Worm (Caenorhabditis elegans) whole organism, late embryonic: Measurements from ENCODE around the gene T27E4.5.

Experiments used
- C08G9.2 ChIP-seq: sonication (generic microtip); optimal IDR thresholded peaks from 2 replicates; lab custom pipeline; 2016; ENCODE audit warnings: mild to moderate bottlenecking, missing genetic modification characterization, moderate library complexity, missing compliant biosample characterization
- C38D4.7 ChIP-seq: fragments of 200-800 bp; sonication (Bioruptor generic); optimal IDR thresholded peaks from 2 replicates; lab custom pipeline; 2018; ENCODE audit warnings: mild to moderate bottlenecking, missing genetic modification characterization, moderate library complexity, missing compliant biosample characterization
- F13H6.1 ChIP-seq: sonication (generic microtip); optimal IDR thresholded peaks from 2 replicates; lab custom pipeline; 2016; ENCODE audit warnings: missing genetic modification characterization, missing compliant biosample characterization
- K02D7.2 ChIP-seq: sonication (generic microtip); optimal IDR thresholded peaks from 2 replicates; lab custom pipeline; 2017; ENCODE audit warnings: mild to moderate bottlenecking, missing genetic modification characterization, missing compliant biosample characterization
- T23F11.4 ChIP-seq: fragments of 200-800 bp; sonication (Bioruptor generic); optimal IDR thresholded peaks from 2 replicates; lab custom pipeline; 2018; ENCODE audit warnings: mild to moderate bottlenecking, missing genetic modification characterization, missing compliant biosample characterization
- Y22D7AL.16 ChIP-seq: sonication (generic microtip); optimal IDR thresholded peaks from 2 replicates; lab custom pipeline; 2016; ENCODE audit warnings: missing genetic modification characterization, missing compliant biosample characterization
- ahr-1 ChIP-seq: sonication (generic microtip); optimal IDR thresholded peaks from 2 replicates; lab custom pipeline; 2016; ENCODE audit warnings: missing genetic modification characterization, missing compliant biosample characterization
- ama-1 ChIP-seq: fragments of 150-350 bp; optimal IDR thresholded peaks from 2 replicates; lab custom pipeline; 2014
- ceh-18 ChIP-seq: sonication (generic microtip); optimal IDR thresholded peaks from 2 replicates; lab custom pipeline; 2016; ENCODE audit warnings: missing genetic modification characterization, missing compliant biosample characterization
- ceh-19 ChIP-seq: fragments of 200-800 bp; sonication (Bioruptor generic); optimal IDR thresholded peaks from 2 replicates; lab custom pipeline; 2018; ENCODE audit warnings: mild to moderate bottlenecking, missing genetic modification characterization, missing compliant biosample characterization
- ceh-2 ChIP-seq: sonication (generic microtip); optimal IDR thresholded peaks from 2 replicates; lab custom pipeline; 2016; ENCODE audit warnings: missing genotype, missing genetic modification characterization, missing compliant biosample characterization
- ceh-22 ChIP-seq: sonication (generic microtip); optimal IDR thresholded peaks from 2 replicates; lab custom pipeline; 2017; ENCODE audit warnings: missing biosample characterization, missing genetic modification characterization
- ceh-24 ChIP-seq: sonication (generic microtip); optimal IDR thresholded peaks from 2 replicates; lab custom pipeline; 2016; ENCODE audit warnings: mild to moderate bottlenecking, missing genetic modification characterization, missing compliant biosample characterization
- ceh-30 ChIP-seq: fragments of 150-350 bp; optimal IDR thresholded peaks from 2 replicates; lab custom pipeline; 2014; ENCODE audit warnings: missing biosample characterization, missing genetic modification characterization
- ceh-31 ChIP-seq: sonication (generic microtip); optimal IDR thresholded peaks from 2 replicates; lab custom pipeline; 2016; ENCODE audit warnings: missing genetic modification characterization, missing compliant biosample characterization
- ceh-45 ChIP-seq: fragments of 200-800 bp; sonication (Bioruptor generic); IDR thresholded peaks from 2 replicates; pipeline ENCODE4 v1.3.6; 2022; ENCODE audit warnings: missing genetic modification reagents, missing genetic modification characterization, missing compliant biosample characterization
- ceh-48 ChIP-seq: sonication (generic microtip); optimal IDR thresholded peaks from 2 replicates; lab custom pipeline; 2016; ENCODE audit warnings: missing genetic modification characterization, inconsistent platforms, missing compliant biosample characterization
- ceh-9 ChIP-seq: sonication (generic microtip); optimal IDR thresholded peaks from 2 replicates; lab custom pipeline; 2016; ENCODE audit warnings: mild to moderate bottlenecking, missing genetic modification characterization, inconsistent platforms, missing compliant biosample characterization
- che-1 ChIP-seq: sonication (generic microtip); optimal IDR thresholded peaks from 2 replicates; lab custom pipeline; 2016; ENCODE audit warnings: mild to moderate bottlenecking, missing genetic modification characterization, missing compliant biosample characterization
- dve-1 ChIP-seq: sonication (generic microtip); optimal IDR thresholded peaks from 2 replicates; lab custom pipeline; 2017; ENCODE audit warnings: antibody characterized with exemption, mild to moderate bottlenecking, missing genetic modification characterization, missing compliant biosample characterization
- fax-1 ChIP-seq: sonication (generic microtip); optimal IDR thresholded peaks from 2 replicates; lab custom pipeline; 2016; ENCODE audit warnings: missing genotype, missing genetic modification characterization, missing compliant biosample characterization
- gmeb-2 ChIP-seq: sonication (generic microtip); optimal IDR thresholded peaks from 2 replicates; lab custom pipeline; 2016; ENCODE audit warnings: missing genetic modification characterization, inconsistent platforms, missing compliant biosample characterization
- hlh-30 ChIP-seq: sonication (generic microtip); optimal IDR thresholded peaks from 2 replicates; lab custom pipeline; 2017; ENCODE audit warnings: antibody characterized with exemption, missing genetic modification characterization, missing compliant biosample characterization; ENCODE audit not compliant: insufficient read depth
- hlh-6 ChIP-seq: sonication (generic microtip); optimal IDR thresholded peaks from 2 replicates; lab custom pipeline; 2016; ENCODE audit warnings: missing genotype, missing genetic modification characterization, missing compliant biosample characterization
- lin-11 ChIP-seq: fragments of 200-800 bp; sonication (Bioruptor generic); optimal IDR thresholded peaks from 2 replicates; lab custom pipeline; 2018; ENCODE audit warnings: mild to moderate bottlenecking, missing genetic modification characterization, missing compliant biosample characterization
- madf-2 ChIP-seq: sonication (generic microtip); optimal IDR thresholded peaks from 2 replicates; lab custom pipeline; 2017; ENCODE audit warnings: missing genetic modification characterization, missing compliant biosample characterization
- mec-3 ChIP-seq: sonication (generic microtip); optimal IDR thresholded peaks from 2 replicates; lab custom pipeline; 2016; ENCODE audit warnings: borderline replicate concordance, missing genetic modification characterization, missing compliant biosample characterization
- nfya-1 ChIP-seq: sonication (generic microtip); optimal IDR thresholded peaks from 2 replicates; lab custom pipeline; 2017; ENCODE audit warnings: missing genetic modification characterization, mild to moderate bottlenecking, missing compliant biosample characterization, antibody characterized with exemption, moderate library complexity
- nhr-232 ChIP-seq: sonication (generic microtip); optimal IDR thresholded peaks from 2 replicates; lab custom pipeline; 2016; ENCODE audit warnings: missing genetic modification characterization, missing compliant biosample characterization
- pat-9 ChIP-seq: fragments of 200-800 bp; sonication (Bioruptor generic); optimal IDR thresholded peaks from 2 replicates; lab custom pipeline; 2018; ENCODE audit warnings: mild to moderate bottlenecking, missing genetic modification characterization, moderate library complexity, missing compliant biosample characterization
- pha-4 ChIP-seq: fragments of 150-350 bp; optimal IDR thresholded peaks from 2 replicates; lab custom pipeline; 2018; ENCODE audit warnings: missing biosample characterization, missing genetic modification reagents, missing genetic modification characterization
- pqm-1 ChIP-seq: sonication (generic microtip); optimal IDR thresholded peaks from 2 replicates; lab custom pipeline; 2016; ENCODE audit warnings: missing genetic modification characterization, missing compliant biosample characterization
- ref-2 ChIP-seq: sonication (generic microtip); optimal IDR thresholded peaks from 2 replicates; lab custom pipeline; 2016; ENCODE audit warnings: missing genetic modification characterization, missing compliant biosample characterization
- rnt-1 ChIP-seq: sonication (generic microtip); optimal IDR thresholded peaks from 2 replicates; lab custom pipeline; 2016; ENCODE audit warnings: missing genetic modification characterization, missing compliant biosample characterization
- sox-4 ChIP-seq: sonication (generic microtip); optimal IDR thresholded peaks from 2 replicates; lab custom pipeline; 2017; ENCODE audit warnings: mild to moderate bottlenecking, missing genetic modification characterization, inconsistent platforms, missing compliant biosample characterization
- ttx-3 ChIP-seq: sonication (generic microtip); optimal IDR thresholded peaks from 2 replicates; lab custom pipeline; 2016; ENCODE audit warnings: missing genetic modification reagents, missing genetic modification characterization, missing compliant biosample characterization
- unc-3 ChIP-seq, 2 experiments: fragments of 200-800 bp in 1 of 2; sonication (Bioruptor generic) in 1 of 2; sonication (generic microtip) in 1 of 2; conservative IDR thresholded peaks in 1 of 2; optimal IDR thresholded peaks in 1 of 2; 2 replicates each; pipeline versions ENCODE4 v1.3.6 to Lab custom; 2016 to 2022; ENCODE audit warnings: missing compliant biosample characterization in 2 of 2, missing genetic modification characterization in 2 of 2, missing genetic modification reagents in 1 of 2
- unc-42 ChIP-seq: sonication (generic microtip); optimal IDR thresholded peaks from 2 replicates; lab custom pipeline; 2016; ENCODE audit warnings: missing genotype, missing genetic modification characterization, missing compliant biosample characterization
- unc-86 ChIP-seq: sonication (generic microtip); optimal IDR thresholded peaks from 2 replicates; lab custom pipeline; 2016; ENCODE audit warnings: missing genetic modification characterization, missing compliant biosample characterization
- zip-5 ChIP-seq: sonication (generic microtip); optimal IDR thresholded peaks from 2 replicates; lab custom pipeline; 2016; ENCODE audit warnings: missing genetic modification characterization, missing compliant biosample characterization
- ztf-16 ChIP-seq: sonication (generic microtip); optimal IDR thresholded peaks from 2 replicates; lab custom pipeline; 2017; ENCODE audit warnings: missing genetic modification characterization, missing compliant biosample characterization

Gene T27E4.5

DNA sequence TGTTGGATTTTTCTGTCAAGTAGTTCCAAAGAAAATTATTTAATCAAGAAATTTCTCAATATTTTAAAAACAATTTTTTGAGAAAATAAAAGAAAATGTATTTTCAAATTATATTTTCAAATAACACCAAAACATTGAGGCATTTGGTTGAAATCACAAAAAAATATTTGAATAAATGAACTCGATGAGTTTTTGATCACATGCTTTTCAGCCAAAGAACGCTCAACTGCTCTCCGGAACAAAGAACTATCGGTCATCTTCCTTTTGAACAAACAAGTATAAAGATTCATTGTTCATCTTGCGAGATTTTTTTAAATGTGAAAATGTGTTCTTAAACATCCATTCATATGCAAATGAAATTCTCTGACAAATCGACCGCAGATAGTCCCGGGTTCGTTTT is 25.4 kb upstream of the T27E4.5 start:
- TF ChIP-seq che-1 (tag; lab: Kevin White, UChicago) (no peak), sox-4 (tag; lab: Kevin White, UChicago) (no peak), madf-2 (tag; lab: Kevin White, UChicago) (no peak), ahr-1 (no peak), ceh-18 (no peak), ceh-31 (no peak), pqm-1 (no peak), ceh-22 (tag; lab: Kevin White, UChicago) (no peak), fax-1 (tag; lab: Kevin White, UChicago) (no peak), ceh-48 (tag; lab: Kevin White, UChicago) (no peak), unc-42 (tag; lab: Kevin White, UChicago) (no peak), gmeb-2 (tag; lab: Kevin White, UChicago) (no peak), K02D7.2 (tag; lab: Kevin White, UChicago) (no peak), ceh-2 (tag; lab: Kevin White, UChicago) (no peak), C08G9.2 (no peak), Y22D7AL.16 (tag; lab: Kevin White, UChicago) (no peak)
- TF ChIP-seq, all 69 proteins: peak for 0

ce11 chrV:9094060-9094628 is 24.6 kb upstream of the T27E4.5 start:
- TF ChIP-seq hlh-6 (no peak), ceh-30 (tag; lab: Kevin White, UChicago) (no peak), nhr-232 (tag; lab: Kevin White, UChicago) (no peak), ceh-2 (tag; lab: Kevin White, UChicago) (no peak), C38D4.7 (GFP tag; lab: Kevin White, UChicago) (no peak)

- no peak for TF ChIP-seq pqm-1
- no peak for TF ChIP-seq mec-3 (tag; lab: Kevin White, UChicago)
- TF ChIP-seq unc-86 (tag; lab: Kevin White, UChicago), result no peak
- no peak for TF ChIP-seq madf-2 (tag; lab: Kevin White, UChicago)
- TF ChIP-seq pat-9 (tag; lab: Kevin White, UChicago), result no peak
- no peak for TF ChIP-seq pha-4 (tag; lab: Kevin White, UChicago)
- TF ChIP-seq ttx-3 (tag; lab: Kevin White, UChicago), result no peak
- TF ChIP-seq K02D7.2 (tag; lab: Kevin White, UChicago), result no peak
- TF ChIP-seq zip-5, result no peak
- TF ChIP-seq ztf-16 (tag; lab: Kevin White, UChicago), result no peak
- TF ChIP-seq ceh-45 (GFP tag; lab: Robert Waterston, UW), result no peak
- no peak for TF ChIP-seq ceh-19 (GFP tag; lab: Kevin White, UChicago)
- TF ChIP-seq nhr-232 (tag; lab: Kevin White, UChicago), result no peak
- TF ChIP-seq gmeb-2 (tag; lab: Kevin White, UChicago), result no peak
Observed at ce11 chrV:9092209-9092608, 22.6 kb upstream of the T27E4.5 start, which contains the start of gene T27E4.1. Gene T27E4.1, plus strand, starts transcription at chrV:9092345.

DNA sequence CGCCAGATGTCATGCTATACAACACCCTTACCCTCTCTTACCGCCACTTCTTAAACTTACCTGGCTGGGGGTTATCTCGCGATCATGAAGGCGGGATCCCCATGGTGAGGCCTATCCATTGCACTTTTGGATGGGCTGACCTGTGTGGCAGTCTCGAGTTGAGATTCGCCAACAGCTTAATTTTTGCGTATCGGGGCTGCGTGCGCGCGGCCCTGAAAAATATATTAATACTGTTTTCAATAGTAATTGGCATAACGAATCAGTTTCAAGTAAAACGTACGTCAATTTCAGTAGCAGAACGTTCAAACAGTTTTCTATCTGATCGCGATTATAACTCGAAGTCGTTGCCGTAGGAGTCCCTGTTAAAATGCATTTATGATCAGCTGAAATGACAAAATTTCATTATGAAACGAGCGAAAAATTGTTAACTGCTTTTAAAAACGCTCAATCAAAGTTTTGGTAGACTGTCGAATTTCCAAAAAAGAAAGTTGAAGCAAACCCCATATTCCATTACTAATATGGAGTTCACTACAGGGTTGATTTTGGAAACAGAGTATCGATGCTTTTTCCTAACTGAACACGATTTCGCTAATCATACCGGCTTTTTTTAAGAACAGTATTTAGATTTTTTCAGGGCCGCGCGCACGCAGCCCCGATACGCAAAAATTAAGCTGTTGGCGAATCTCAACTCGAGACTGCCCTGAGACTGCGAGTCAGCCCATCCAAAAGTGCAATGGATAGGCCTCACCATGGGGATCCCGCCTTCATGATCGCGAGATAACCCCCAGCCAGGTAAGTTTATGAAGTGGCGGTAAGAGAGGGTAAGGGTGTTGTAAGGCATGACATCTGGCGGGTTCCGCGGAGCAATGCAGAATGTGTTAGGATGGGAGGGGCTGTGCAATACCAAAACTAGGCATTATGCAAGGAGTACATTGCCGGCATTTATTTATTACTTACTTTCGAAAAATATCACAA is 21.5 kb upstream of the T27E4.5 start:
- peak; percentile 35 for TF ChIP-seq ceh-30 (tag; lab: Kevin White, UChicago)

- TF ChIP-seq hlh-6, result no peak
- TF ChIP-seq rnt-1 (tag; lab: Kevin White, UChicago), result peak; percentile 14
- TF ChIP-seq Y22D7AL.16 (tag; lab: Kevin White, UChicago), result no peak
- no peak for TF ChIP-seq F13H6.1 (tag; lab: Kevin White, UChicago)
- TF ChIP-seq ama-1, result peak; percentile 69
- peak; percentile 1 for TF ChIP-seq ceh-24 (tag; lab: Kevin White, UChicago)
- no peak for TF ChIP-seq ceh-2 (tag; lab: Kevin White, UChicago)
- no peak for TF ChIP-seq ceh-48 (tag; lab: Kevin White, UChicago)
- peak; percentile 59 for TF ChIP-seq T23F11.4 (GFP tag; lab: Kevin White, UChicago)
- TF ChIP-seq unc-3 (GFP tag; conservative IDR thresholded peaks at IDR 0.05; lab: Robert Waterston, UW), result no peak
- no peak for TF ChIP-seq unc-3 (tag; optimal IDR thresholded peaks at IDR 0.05; lab: Kevin White, UChicago)
- no peak for TF ChIP-seq ceh-9
- TF ChIP-seq dve-1 (tag; lab: Kevin White, UChicago), result no peak
- no peak for TF ChIP-seq fax-1 (tag; lab: Kevin White, UChicago)
- no peak for TF ChIP-seq nfya-1 (tag; lab: Kevin White, UChicago)
- no peak for TF ChIP-seq lin-11
- no peak for TF ChIP-seq mec-3 (tag; lab: Kevin White, UChicago)
- TF ChIP-seq nhr-232 (tag; lab: Kevin White, UChicago), result no peak
- TF ChIP-seq hlh-30 (tag; lab: Kevin White, UChicago), result no peak
- no peak for TF ChIP-seq ref-2 (tag; lab: Kevin White, UChicago)
Observed at ce11 chrV:9088758-9089157, 19.2 kb upstream of the T27E4.5 start.
